Worm (Caenorhabditis elegans): ENCODE measurements around the gene mct-5.

DNA sequence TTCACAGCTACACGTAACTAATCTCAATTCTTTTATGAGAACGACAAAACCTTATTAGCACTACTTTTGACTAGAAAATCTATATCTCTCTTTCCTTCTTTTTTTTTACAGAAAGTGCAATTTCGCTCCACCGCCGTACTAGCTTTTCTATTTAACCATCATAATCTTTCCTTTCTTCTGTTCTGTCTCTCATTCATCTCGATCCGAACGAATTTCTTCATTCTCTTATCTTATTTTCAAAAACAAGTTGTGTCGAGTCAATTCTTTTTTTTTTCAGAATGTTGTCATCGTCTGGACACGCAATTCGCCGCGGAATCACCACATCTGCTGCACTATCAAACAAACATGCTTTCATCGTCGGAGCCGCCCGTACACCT, 24.9 kb downstream of the mct-5 start, which contains the start of gene kat-1:
- TF ChIP-seq lsy-2 (tag; optimal IDR thresholded peaks at IDR 0.05) (no peak), nhr-76 (tag; optimal IDR thresholded peaks at IDR 0.05) (no peak), nhr-2 (tag; optimal IDR thresholded peaks at IDR 0.05) (no peak)
